Worm (Caenorhabditis elegans): ENCODE results near the gene Y49F6B.2.

DNA sequence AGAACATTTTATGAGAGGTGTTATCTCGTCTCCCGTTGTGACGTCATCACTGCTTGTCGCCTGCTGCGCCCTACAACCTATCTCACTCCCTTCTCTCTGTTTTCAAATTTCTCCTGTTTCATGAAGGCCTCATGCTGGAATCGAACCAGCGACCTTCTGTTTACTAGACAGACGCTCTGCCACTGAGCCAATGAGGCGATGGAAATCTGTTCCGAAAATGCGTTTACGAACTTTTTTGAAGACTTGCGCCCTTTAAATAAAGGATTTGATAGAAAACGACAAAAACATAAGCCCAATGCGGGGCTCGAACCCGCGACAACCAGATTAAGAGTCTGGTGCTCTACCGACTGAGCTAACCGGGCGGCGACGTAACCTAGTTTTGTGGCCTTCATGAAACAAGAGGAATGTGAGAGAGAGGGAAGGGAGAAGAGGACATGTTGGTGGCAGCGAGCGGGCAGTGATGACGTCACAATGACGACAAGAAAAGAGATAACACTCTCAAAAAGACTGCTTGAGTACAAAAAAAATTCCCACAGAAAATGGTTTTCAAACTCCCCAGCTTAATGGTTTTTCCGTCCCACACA is 16.3 kb downstream of the Y49F6B.2 start, which contains the start of gene clec-126:
- TF ChIP-seq klf-2 (GFP tag; conservative IDR thresholded peaks at IDR 0.05) (peak; percentile 84), ref-1 (GFP tag; conservative IDR thresholded peaks at IDR 0.05) (peak; percentile 81), ztf-23 (GFP tag; IDR thresholded peaks at IDR 0.05) (peak; percentile 87; the same call in 1 of the 2 replicates)

Measured in whole organism, midembryonic.